Fruit fly (Drosophila melanogaster) whole organism, prepupa: ENCODE measurements around the gene CG43678.

Source experiments
- CG7368 ChIP-seq: fragments of 200-800 bp; sonication (Bioruptor generic); optimal IDR thresholded peaks from 3 replicates; lab custom pipeline; 2016; ENCODE audit warnings: missing biosample characterization, missing genetic modification characterization
- CG9139 ChIP-seq: fragments of 200-800 bp; sonication (Bioruptor generic); optimal IDR thresholded peaks from 3 replicates; lab custom pipeline; 2017; ENCODE audit warnings: missing biosample characterization, mild to moderate bottlenecking, missing genetic modification characterization
- Lpt ChIP-seq: fragments of 200-800 bp; sonication (Bioruptor generic); optimal IDR thresholded peaks from 3 replicates; lab custom pipeline; 2016; ENCODE audit warnings: missing biosample characterization, missing genetic modification characterization
- cyc ChIP-seq: fragments of 200-800 bp; sonication (Bioruptor generic); optimal IDR thresholded peaks from 3 replicates; lab custom pipeline; 2016; ENCODE audit warnings: missing biosample characterization, missing genetic modification characterization
- spab ChIP-seq: fragments of 200-800 bp; sonication (Bioruptor generic); optimal IDR thresholded peaks from 2 replicates; lab custom pipeline; 2017; ENCODE audit warnings: missing biosample characterization, mild to moderate bottlenecking, missing genetic modification characterization, missing genetic modification reagents

DNA sequence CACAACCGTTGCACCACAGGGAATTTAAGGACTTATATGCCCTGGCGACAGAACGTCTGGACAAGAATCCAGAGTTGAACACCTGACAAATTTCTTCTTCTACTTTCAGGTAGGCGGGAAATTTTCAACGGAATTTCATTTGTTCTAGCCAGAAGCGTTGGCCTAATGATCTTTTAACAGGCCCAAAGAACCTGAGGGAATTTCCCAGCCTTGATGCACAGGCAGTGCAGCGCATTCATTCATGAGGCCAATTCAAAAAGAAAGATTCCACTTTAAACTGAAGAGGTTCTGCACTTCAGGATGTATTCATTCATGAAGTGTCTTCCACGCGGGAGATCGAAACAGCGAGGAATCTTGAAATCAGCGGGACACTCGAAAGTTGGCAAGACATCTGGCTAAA, 9.8 kb downstream of the CG43678 start:
- TF ChIP-seq spab = no peak
- TF ChIP-seq CG9139 (GFP tag; lab: Kevin White, UChicago) = no peak
- TF ChIP-seq cyc (GFP tag; lab: Kevin White, UChicago) = no peak
- no peak for TF ChIP-seq Lpt (GFP tag; lab: Kevin White, UChicago)
- no peak for TF ChIP-seq CG7368 (GFP tag; lab: Kevin White, UChicago)
